Worm (Caenorhabditis elegans) whole organism, L2 larva: ENCODE measurements around the gene ify-1.
A peak's percentile ranks its signal among the peaks of the same experiment; 100 is the strongest.

ENCODE experiments used
- C34F6.9 ChIP-seq: fragments of 150-350 bp; optimal IDR thresholded peaks from 2 replicates; lab custom pipeline; 2014; ENCODE audit warnings: missing biosample characterization, missing genetic modification characterization
- F13H6.1 ChIP-seq: sonication (generic microtip); optimal IDR thresholded peaks from 2 replicates; lab custom pipeline; 2016; ENCODE audit warnings: missing genetic modification characterization, missing compliant biosample characterization
- R02D3.7 ChIP-seq: fragments of 150-350 bp; optimal IDR thresholded peaks from 2 replicates; lab custom pipeline; 2014; ENCODE audit warnings: missing biosample characterization, missing genetic modification characterization
- Y55F3AM.14 ChIP-seq: fragments of 200-800 bp; sonication (Bioruptor generic); optimal IDR thresholded peaks from 2 replicates; lab custom pipeline; 2018; ENCODE audit warnings: mild to moderate bottlenecking, missing genetic modification characterization, missing compliant biosample characterization
- ZK546.5 ChIP-seq: sonication (generic microtip); optimal IDR thresholded peaks from 2 replicates; lab custom pipeline; 2017; ENCODE audit warnings: missing biosample characterization, missing genetic modification characterization
- alr-1 ChIP-seq: fragments of 150-350 bp; optimal IDR thresholded peaks from 2 replicates; lab custom pipeline; 2014; ENCODE audit warnings: missing biosample characterization, missing genetic modification characterization
- aly-2 ChIP-seq: fragments of 150-350 bp; optimal IDR thresholded peaks from 2 replicates; lab custom pipeline; 2014; ENCODE audit warnings: missing biosample characterization, missing genetic modification characterization
- ama-1 ChIP-seq: fragments of 150-350 bp; optimal IDR thresholded peaks from 2 replicates; lab custom pipeline; 2018; ENCODE audit warnings: inconsistent platforms
- blmp-1 ChIP-seq: sonication (generic microtip); optimal IDR thresholded peaks from 2 replicates; lab custom pipeline; 2017; ENCODE audit warnings: missing genetic modification characterization, mild to moderate bottlenecking, missing compliant biosample characterization, antibody characterized with exemption, moderate library complexity; ENCODE audit not compliant: insufficient read depth
- ceh-16 ChIP-seq: fragments of 150-350 bp; optimal IDR thresholded peaks from 2 replicates; lab custom pipeline; 2014; ENCODE audit warnings: missing biosample characterization, missing genetic modification characterization
- ceh-82 ChIP-seq: fragments of 150-350 bp; optimal IDR thresholded peaks from 2 replicates; lab custom pipeline; 2014; ENCODE audit warnings: missing biosample characterization, missing genetic modification characterization
- crh-2 ChIP-seq: sonication (generic microtip); optimal IDR thresholded peaks from 2 replicates; lab custom pipeline; 2017; ENCODE audit warnings: missing biosample characterization, missing genetic modification characterization
- dmd-4 ChIP-seq: sonication (generic microtip); optimal IDR thresholded peaks from 2 replicates; lab custom pipeline; 2017; ENCODE audit warnings: missing biosample characterization, missing genetic modification characterization
- egl-27 ChIP-seq: sonication (generic microtip); optimal IDR thresholded peaks from 3 replicates; lab custom pipeline; 2017; ENCODE audit warnings: missing biosample characterization, missing genetic modification reagents, missing genetic modification characterization
- elt-1 ChIP-seq: fragments of 150-350 bp; optimal IDR thresholded peaks from 2 replicates; lab custom pipeline; 2014; ENCODE audit warnings: missing biosample characterization, missing genetic modification characterization
- elt-3 ChIP-seq: sonication (generic microtip); optimal IDR thresholded peaks from 2 replicates; lab custom pipeline; 2017; ENCODE audit warnings: missing biosample characterization, missing genetic modification characterization
- fos-1 ChIP-seq: fragments of 150-350 bp; optimal IDR thresholded peaks from 2 replicates; lab custom pipeline; 2014; ENCODE audit warnings: missing biosample characterization, missing genetic modification characterization
- gmeb-1 ChIP-seq: fragments of 150-350 bp; optimal IDR thresholded peaks from 2 replicates; lab custom pipeline; 2014; ENCODE audit warnings: missing biosample characterization, missing genetic modification characterization
- lin-11 ChIP-seq: fragments of 150-350 bp; sonication (generic microtip); optimal IDR thresholded peaks from 2 replicates; lab custom pipeline; 2014; ENCODE audit warnings: missing biosample characterization, missing genetic modification characterization, inconsistent platforms, mixed read lengths
- lin-13 ChIP-seq: fragments of 150-350 bp; optimal IDR thresholded peaks from 2 replicates; lab custom pipeline; 2014; ENCODE audit warnings: missing biosample characterization, missing genetic modification reagents, missing genetic modification characterization
- lin-39 ChIP-seq: fragments of 150-350 bp; optimal IDR thresholded peaks from 2 replicates; lab custom pipeline; 2014; ENCODE audit warnings: missing biosample characterization, missing genetic modification reagents, missing genetic modification characterization
- lsy-2 ChIP-seq, 2 experiments: fragments of 150-350 bp in 1 of 2; sonication (generic microtip) in 1 of 2; optimal IDR thresholded peaks; 2 replicates each; lab custom pipeline; 2014 to 2017; ENCODE audit warnings: missing biosample characterization in 2 of 2, missing genetic modification characterization in 2 of 2
- mab-5 ChIP-seq: fragments of 150-350 bp; optimal IDR thresholded peaks from 2 replicates; lab custom pipeline; 2014; ENCODE audit warnings: missing biosample characterization, missing genetic modification characterization
- mbf-1 ChIP-seq: sonication (generic microtip); optimal IDR thresholded peaks from 2 replicates; lab custom pipeline; 2017; ENCODE audit warnings: missing biosample characterization, missing genetic modification characterization
- mdl-1 ChIP-seq, 2 experiments: fragments of 150-350 bp in 1 of 2; sonication (generic microtip) in 1 of 2; optimal IDR thresholded peaks; 2 replicates each; lab custom pipeline; 2017; ENCODE audit warnings: missing biosample characterization in 2 of 2, missing genetic modification characterization in 2 of 2
- nhr-10 ChIP-seq: sonication (generic microtip); optimal IDR thresholded peaks from 2 replicates; lab custom pipeline; 2017; ENCODE audit warnings: missing biosample characterization, missing genetic modification characterization
- nhr-11 ChIP-seq: fragments of 150-350 bp; optimal IDR thresholded peaks from 2 replicates; lab custom pipeline; 2014; ENCODE audit warnings: missing biosample characterization, missing genetic modification characterization
- nhr-12 ChIP-seq: fragments of 150-350 bp; optimal IDR thresholded peaks from 2 replicates; lab custom pipeline; 2014; ENCODE audit warnings: missing biosample characterization, missing genetic modification characterization
- nhr-129 ChIP-seq: fragments of 150-350 bp; optimal IDR thresholded peaks from 2 replicates; lab custom pipeline; 2014; ENCODE audit warnings: missing biosample characterization, missing genetic modification characterization
- nhr-21 ChIP-seq: fragments of 150-350 bp; optimal IDR thresholded peaks from 2 replicates; lab custom pipeline; 2014; ENCODE audit warnings: missing biosample characterization, missing genetic modification characterization
- nhr-23 ChIP-seq: fragments of 150-350 bp; optimal IDR thresholded peaks from 2 replicates; lab custom pipeline; 2014; ENCODE audit warnings: missing biosample characterization, missing genetic modification reagents, missing genetic modification characterization
- nhr-237 ChIP-seq: fragments of 150-350 bp; optimal IDR thresholded peaks from 2 replicates; lab custom pipeline; 2014; ENCODE audit warnings: missing biosample characterization, missing genetic modification characterization
- nhr-25 ChIP-seq: fragments of 150-350 bp; sonication (generic microtip); optimal IDR thresholded peaks from 3 replicates; lab custom pipeline; 2014; ENCODE audit warnings: missing biosample characterization, missing genetic modification characterization
- nhr-6 ChIP-seq: fragments of 150-350 bp; optimal IDR thresholded peaks from 2 replicates; lab custom pipeline; 2014; ENCODE audit warnings: missing biosample characterization, missing genetic modification characterization
- nhr-77 ChIP-seq: fragments of 150-350 bp; optimal IDR thresholded peaks from 2 replicates; lab custom pipeline; 2014; ENCODE audit warnings: missing biosample characterization, missing genetic modification characterization
- peb-1 ChIP-seq: fragments of 150-350 bp; optimal IDR thresholded peaks from 2 replicates; lab custom pipeline; 2014; ENCODE audit warnings: missing biosample characterization, missing genetic modification characterization
- sem-4 ChIP-seq: fragments of 150-350 bp; optimal IDR thresholded peaks from 2 replicates; lab custom pipeline; 2014; ENCODE audit warnings: missing biosample characterization, missing genetic modification reagents, missing genetic modification characterization
- skn-1 ChIP-seq: sonication (generic microtip); optimal IDR thresholded peaks from 2 replicates; lab custom pipeline; 2017; ENCODE audit warnings: missing biosample characterization, missing genetic modification characterization
- sma-3 ChIP-seq: sonication (generic microtip); optimal IDR thresholded peaks from 2 replicates; lab custom pipeline; 2016; ENCODE audit warnings: missing genetic modification reagents, missing genetic modification characterization, missing compliant biosample characterization
- sma-9 ChIP-seq, 2 experiments: fragments of 150-350 bp in 1 of 2; sonication (generic microtip) in 1 of 2; optimal IDR thresholded peaks; 2 replicates each; lab custom pipeline; 2014 to 2016; ENCODE audit warnings: missing genetic modification characterization in 2 of 2, mild to moderate bottlenecking in 1 of 2, missing biosample characterization in 1 of 2, missing compliant biosample characterization in 1 of 2, missing genetic modification reagents in 1 of 2, moderate library complexity in 1 of 2
- snpc-4 ChIP-seq: fragments of 150-350 bp; optimal IDR thresholded peaks from 2 replicates; lab custom pipeline; 2014; ENCODE audit warnings: missing biosample characterization, missing genetic modification characterization
- unc-39 ChIP-seq: fragments of 150-350 bp; optimal IDR thresholded peaks from 2 replicates; lab custom pipeline; 2014; ENCODE audit warnings: missing biosample characterization, missing genetic modification characterization
- unc-55 ChIP-seq: fragments of 150-350 bp; sonication (generic microtip); optimal IDR thresholded peaks from 3 replicates; lab custom pipeline; 2014; ENCODE audit warnings: missing biosample characterization, missing genetic modification reagents, missing genetic modification characterization
- unc-62 ChIP-seq: fragments of 150-350 bp; optimal IDR thresholded peaks from 2 replicates; lab custom pipeline; 2014; ENCODE audit warnings: missing biosample characterization, missing genetic modification reagents, missing genetic modification characterization
- zag-1 ChIP-seq: fragments of 150-350 bp; optimal IDR thresholded peaks from 2 replicates; lab custom pipeline; 2014; ENCODE audit warnings: missing biosample characterization, missing genetic modification characterization
- ztf-1 ChIP-seq: fragments of 200-800 bp; sonication (Bioruptor generic); conservative IDR thresholded peaks from 2 replicates; pipeline ENCODE4 v1.3.6; 2022; ENCODE audit warnings: missing genetic modification characterization, missing compliant biosample characterization
- ztf-11 ChIP-seq: sonication (generic microtip); optimal IDR thresholded peaks from 2 replicates; lab custom pipeline; 2017; ENCODE audit warnings: missing biosample characterization, missing genetic modification characterization
- ztf-4 ChIP-seq: fragments of 150-350 bp; optimal IDR thresholded peaks from 2 replicates; lab custom pipeline; 2014; ENCODE audit warnings: missing biosample characterization, missing genetic modification characterization

ify-1 gene

DNA sequence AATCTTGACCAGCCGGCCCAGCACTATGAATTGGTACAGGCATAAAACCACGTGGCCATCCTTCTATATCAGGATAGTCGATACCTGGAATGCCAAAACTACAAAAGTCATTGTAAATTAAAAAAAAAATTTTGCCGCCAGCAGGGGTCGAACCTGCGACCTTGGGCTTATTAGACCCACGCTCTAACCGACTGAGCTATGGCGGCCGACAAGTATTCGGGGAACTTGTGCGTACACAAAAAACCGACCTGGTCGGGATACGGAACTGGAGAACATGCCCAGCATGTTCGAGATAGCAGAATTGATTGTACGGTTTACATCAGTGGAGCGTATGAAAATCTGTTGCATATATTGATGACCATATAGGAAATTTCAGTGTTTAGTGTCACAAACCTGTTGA is 2.3 kb upstream of the ify-1 start:
- TF ChIP-seq mbf-1 (tag; lab: Kevin White, UChicago) (no peak), sem-4 (tag; lab: Kevin White, UChicago) (peak; percentile 47), egl-27 (tag; lab: Kevin White, UChicago) (no peak), F13H6.1 (peak; percentile 71), nhr-129 (peak; percentile 61), nhr-11 (tag; lab: Kevin White, UChicago) (no peak), nhr-10 (tag; lab: Kevin White, UChicago) (no peak), ztf-11 (tag; lab: Kevin White, UChicago) (no peak), blmp-1 (tag; lab: Kevin White, UChicago) (no peak), unc-55 (GFP tag; lab: Kevin White, UChicago) (no peak), unc-62 (GFP tag; lab: Kevin White, UChicago) (no peak), elt-3 (no peak), ceh-16 (tag; lab: Kevin White, UChicago) (no peak), alr-1 (no peak), R02D3.7 (no peak), crh-2 (tag; lab: Kevin White, UChicago) (peak; percentile 68), ZK546.5 (tag; lab: Kevin White, UChicago) (no peak), Y55F3AM.14 (GFP tag; lab: Kevin White, UChicago) (no peak), ztf-4 (tag; lab: Kevin White, UChicago) (no peak), nhr-77 (tag; lab: Kevin White, UChicago) (peak; percentile 24), mab-5 (tag; lab: Kevin White, UChicago) (no peak), nhr-12 (no peak), ama-1 (lab: Kevin White, UChicago) (no peak), dmd-4 (tag; lab: Kevin White, UChicago) (no peak), ceh-82 (tag; lab: Kevin White, UChicago) (no peak), nhr-25 (tag; lab: Kevin White, UChicago) (peak; percentile 26), nhr-237 (tag; lab: Kevin White, UChicago) (no peak), lin-13 (peak; percentile 31), zag-1 (tag; lab: Kevin White, UChicago) (no peak), ztf-1 (GFP tag; lab: Robert Waterston, UW) (no peak), nhr-23 (tag; lab: Kevin White, UChicago) (no peak), sma-9 (GFP tag; optimal IDR thresholded peaks at IDR 0.05; lab: Kevin White, UChicago) (peak; percentile 66), sma-9 (tag; optimal IDR thresholded peaks at IDR 0.05; lab: Kevin White, UChicago) (no peak), sma-3 (GFP tag; lab: Kevin White, UChicago) (peak; percentile 73), elt-1 (tag; lab: Kevin White, UChicago) (no peak), nhr-21 (peak; percentile 45), aly-2 (tag; lab: Kevin White, UChicago) (no peak), lin-11 (tag; lab: Kevin White, UChicago) (peak; percentile 44), gmeb-1 (tag; lab: Kevin White, UChicago) (peak; percentile 62), mdl-1 (tag; optimal IDR thresholded peaks at IDR 0.05; lab: Kevin White, UChicago) (peak in 1 of 2 experiments; percentile 8), fos-1 (tag; lab: Kevin White, UChicago) (peak; percentile 30), peb-1 (tag; lab: Kevin White, UChicago) (no peak), lin-39 (no peak), C34F6.9 (tag; lab: Kevin White, UChicago) (peak; percentile 35), skn-1 (tag; lab: Kevin White, UChicago) (no peak), nhr-6 (no peak), snpc-4 (tag; lab: Kevin White, UChicago) (peak; percentile 98), unc-39 (tag; lab: Kevin White, UChicago) (no peak), lsy-2 (tag; optimal IDR thresholded peaks at IDR 0.05; lab: Kevin White, UChicago) (peak; percentile 63 to 81)
